Fruit fly (Drosophila melanogaster) whole organism, embryonic: ENCODE results near the gene Surf1.

Source experiments
- Abd-B ChIP-seq: fragments of 200-800 bp; sonication (Bioruptor generic); optimal IDR thresholded peaks from 2 replicates; lab custom pipeline; 2018; ENCODE audit warnings: missing biosample characterization, mild to moderate bottlenecking, missing genetic modification characterization, moderate library complexity
- Ada2b ChIP-seq: fragments of 200-800 bp; sonication (Bioruptor generic); IDR thresholded peaks from 2 replicates; pipeline ENCODE4 v1.3.6; 2022; ENCODE audit warnings: missing biosample characterization, missing genetic modification characterization
- Adf1 ChIP-seq: fragments of 200-800 bp; sonication (Bioruptor generic); IDR thresholded peaks from 2 replicates; pipeline ENCODE4 v1.3.6; 2022; ENCODE audit warnings: missing biosample characterization, missing genetic modification characterization
- B-H1 ChIP-seq: fragments of 200-800 bp; sonication (Bioruptor generic); IDR thresholded peaks from 3 replicates; pipeline ENCODE4 v1.3.6; 2022; ENCODE audit warnings: missing biosample characterization, missing genetic modification characterization
- Blimp-1 ChIP-seq: fragments of 200-800 bp; sonication (Bioruptor generic); optimal IDR thresholded peaks from 3 replicates; lab custom pipeline; 2018; ENCODE audit warnings: missing biosample characterization, missing genetic modification characterization, mild to moderate bottlenecking, moderate library complexity, missing genetic modification reagents
- CG10565 ChIP-seq: fragments of 200-800 bp; sonication (Bioruptor generic); optimal IDR thresholded peaks from 3 replicates; lab custom pipeline; 2016; ENCODE audit warnings: missing biosample characterization, mild to moderate bottlenecking, missing genetic modification characterization
- CG10959 ChIP-seq: fragments of 200-800 bp; sonication (Bioruptor generic); IDR thresholded peaks from 2 replicates; pipeline ENCODE4 v1.3.6; 2022; ENCODE audit warnings: missing biosample characterization, missing genetic modification characterization
- CG11504 ChIP-seq: fragments of 200-800 bp; sonication (Bioruptor generic); optimal IDR thresholded peaks from 3 replicates; lab custom pipeline; 2019; ENCODE audit warnings: missing biosample characterization, mild to moderate bottlenecking, missing genetic modification characterization, moderate library complexity
- CG12155 ChIP-seq: fragments of 200-800 bp; sonication (Bioruptor generic); optimal IDR thresholded peaks from 3 replicates; lab custom pipeline; 2016; ENCODE audit warnings: missing biosample characterization, missing genetic modification characterization
- CG15479 ChIP-seq: fragments of 200-800 bp; sonication (Bioruptor generic); optimal IDR thresholded peaks from 3 replicates; lab custom pipeline; 2019; ENCODE audit warnings: missing biosample characterization, mild to moderate bottlenecking, missing genetic modification characterization, moderate library complexity
- CG2678 ChIP-seq: fragments of 200-800 bp; sonication (Bioruptor generic); optimal IDR thresholded peaks from 3 replicates; lab custom pipeline; 2019; ENCODE audit warnings: missing biosample characterization, mild to moderate bottlenecking, missing genetic modification characterization, moderate library complexity
- CG33557 ChIP-seq: fragments of 200-800 bp; sonication (Bioruptor generic); optimal IDR thresholded peaks from 2 replicates; lab custom pipeline; 2019; ENCODE audit warnings: missing biosample characterization, mild to moderate bottlenecking, missing genetic modification characterization, moderate library complexity
- CG4360 ChIP-seq: fragments of 200-800 bp; sonication (Bioruptor generic); IDR thresholded peaks from 2 replicates; pipeline ENCODE4 v1.3.6; 2022; ENCODE audit warnings: missing biosample characterization, missing genetic modification characterization
- CG5953 ChIP-seq: fragments of 200-800 bp; sonication (Bioruptor generic); IDR thresholded peaks from 2 replicates; pipeline ENCODE4 v1.3.6; 2022; ENCODE audit warnings: missing biosample characterization, missing genetic modification characterization
- D19B ChIP-seq: fragments of 200-800 bp; sonication (Bioruptor generic); optimal IDR thresholded peaks from 2 replicates; lab custom pipeline; 2017; ENCODE audit warnings: missing biosample characterization, mild to moderate bottlenecking, missing genetic modification characterization
- Dek ChIP-seq: fragments of 200-800 bp; sonication (Bioruptor generic); optimal IDR thresholded peaks from 3 replicates; lab custom pipeline; 2019; ENCODE audit warnings: missing biosample characterization, mild to moderate bottlenecking, missing genetic modification characterization, moderate library complexity
- Dip2 ChIP-seq: fragments of 200-800 bp; sonication (Bioruptor generic); IDR thresholded peaks from 2 replicates; pipeline ENCODE4 v1.3.6; 2022; ENCODE audit warnings: missing biosample characterization, missing genetic modification characterization
- Dref ChIP-seq: fragments of 200-800 bp; sonication (Bioruptor generic); IDR thresholded peaks from 2 replicates; pipeline ENCODE4 v1.3.6; 2022; ENCODE audit warnings: missing biosample characterization, missing genetic modification characterization
- Drgx ChIP-seq: fragments of 200-800 bp; sonication (Bioruptor generic); IDR thresholded peaks from 2 replicates; pipeline ENCODE4 v1.3.6; 2022; ENCODE audit warnings: missing biosample characterization, missing genetic modification characterization
- Gug ChIP-seq: fragments of 200-800 bp; sonication (Bioruptor generic); IDR thresholded peaks from 4 replicates; pipeline ENCODE4 v1.3.6; 2022; ENCODE audit warnings: missing biosample characterization, missing genetic modification characterization
- Hr39 ChIP-seq: fragments of >200 bp; optimal IDR thresholded peaks from 2 replicates; lab custom pipeline; 2017
- Hr51 ChIP-seq, 2 experiments: fragments of 200-800 bp; sonication (Bioruptor generic); optimal IDR thresholded peaks; 2 replicates in 1 of 2; 3 replicates in 1 of 2; lab custom pipeline; 2016 to 2018; ENCODE audit warnings: missing biosample characterization in 2 of 2, missing genetic modification characterization in 2 of 2, mild to moderate bottlenecking in 1 of 2, moderate library complexity in 1 of 2
- Hsf ChIP-seq: fragments of 200-800 bp; sonication (Bioruptor generic); optimal IDR thresholded peaks from 3 replicates; lab custom pipeline; 2016; ENCODE audit warnings: missing biosample characterization, missing genetic modification characterization
- Max ChIP-seq: fragments of 200-800 bp; sonication (Bioruptor generic); optimal IDR thresholded peaks from 2 replicates; lab custom pipeline; 2016; ENCODE audit warnings: missing biosample characterization, mild to moderate bottlenecking, missing genetic modification characterization
- Med ChIP-seq: fragments of 200-800 bp; sonication (Bioruptor generic); peaks from one replicate; lab custom pipeline; 2016; ENCODE audit warnings: missing biosample characterization, missing genetic modification characterization, mild to moderate bottlenecking, inconsistent platforms, moderate library complexity
- NFAT ChIP-seq: fragments of 200-800 bp; sonication (Bioruptor generic); IDR thresholded peaks from 2 replicates; pipeline ENCODE4 v1.3.6; 2022; ENCODE audit warnings: missing biosample characterization, missing genetic modification characterization
- Nf-YB ChIP-seq: fragments of 200-800 bp; sonication (Bioruptor generic); optimal IDR thresholded peaks from 3 replicates; lab custom pipeline; 2019; ENCODE audit warnings: missing biosample characterization, mild to moderate bottlenecking, missing genetic modification characterization, moderate library complexity
- Oli ChIP-seq: fragments of 200-800 bp; sonication (Bioruptor generic); optimal IDR thresholded peaks from 2 replicates; lab custom pipeline; 2018; ENCODE audit warnings: missing biosample characterization, mild to moderate bottlenecking, missing genetic modification characterization, moderate library complexity
- Rfx ChIP-seq: fragments of 200-800 bp; sonication (Bioruptor generic); IDR thresholded peaks from 2 replicates; pipeline ENCODE4 v1.3.6; 2022; ENCODE audit warnings: missing biosample characterization, missing genetic modification characterization
- Sox102F ChIP-seq: fragments of 200-800 bp; sonication (Bioruptor generic); optimal IDR thresholded peaks from 2 replicates; lab custom pipeline; 2018; ENCODE audit warnings: missing biosample characterization, mild to moderate bottlenecking, missing genetic modification characterization, moderate library complexity
- bab2 ChIP-seq: fragments of 200-800 bp; sonication (Bioruptor generic); optimal IDR thresholded peaks from 2 replicates; lab custom pipeline; 2016; ENCODE audit warnings: missing biosample characterization, missing genetic modification characterization
- bowl ChIP-seq: fragments of 200-800 bp; sonication (Bioruptor generic); IDR thresholded peaks from 2 replicates; pipeline ENCODE4 v1.3.6; 2022; ENCODE audit warnings: missing biosample characterization, missing genetic modification characterization
- bsh ChIP-seq, 2 experiments: fragments of 200-800 bp; sonication (Bioruptor generic); optimal IDR thresholded peaks; 2 replicates each; lab custom pipeline; 2017 to 2018; ENCODE audit warnings: mild to moderate bottlenecking in 2 of 2, missing biosample characterization in 2 of 2, missing genetic modification characterization in 2 of 2, moderate library complexity in 1 of 2
- chm ChIP-seq: fragments of 200-800 bp; sonication (Bioruptor generic); IDR thresholded peaks from 2 replicates; pipeline ENCODE4 v1.3.6; 2022; ENCODE audit warnings: missing biosample characterization, missing genetic modification characterization
- ci ChIP-seq: fragments of 200-800 bp; sonication (Bioruptor generic); IDR thresholded peaks from 3 replicates; pipeline ENCODE4 v1.3.6; 2022; ENCODE audit warnings: missing biosample characterization, missing genetic modification characterization
- crol ChIP-seq: fragments of 200-800 bp; sonication (Bioruptor generic); IDR thresholded peaks from 2 replicates; pipeline ENCODE4 v1.3.6; 2022; ENCODE audit warnings: missing biosample characterization, missing genetic modification characterization
- dmrt99B ChIP-seq: fragments of 200-800 bp; sonication (Bioruptor generic); optimal IDR thresholded peaks from 2 replicates; lab custom pipeline; 2018; ENCODE audit warnings: missing biosample characterization, mild to moderate bottlenecking, missing genetic modification characterization, moderate library complexity
- ems ChIP-seq: fragments of 200-800 bp; sonication (Bioruptor generic); optimal IDR thresholded peaks from 3 replicates; lab custom pipeline; 2016; ENCODE audit warnings: missing biosample characterization, missing genetic modification characterization
- esg ChIP-seq: fragments of 200-800 bp; sonication (Bioruptor generic); conservative IDR thresholded peaks from 2 replicates; pipeline ENCODE4 v1.3.6; 2022; ENCODE audit warnings: missing biosample characterization, missing genetic modification characterization
- ftz-f1 ChIP-seq: fragments of 200-800 bp; sonication (Bioruptor generic); optimal IDR thresholded peaks from 2 replicates; lab custom pipeline; 2016; ENCODE audit warnings: missing biosample characterization, missing genetic modification characterization
- gce ChIP-seq: fragments of 200-800 bp; sonication (Bioruptor generic); IDR thresholded peaks from 3 replicates; pipeline ENCODE4 v1.3.6; 2022; ENCODE audit warnings: missing biosample characterization, missing genetic modification characterization
- gem ChIP-seq: fragments of 200-800 bp; sonication (Bioruptor generic); optimal IDR thresholded peaks from 2 replicates; lab custom pipeline; 2019; ENCODE audit warnings: missing biosample characterization, mild to moderate bottlenecking, missing genetic modification characterization, moderate library complexity
- kay ChIP-seq: fragments of 200-800 bp; sonication (Bioruptor generic); optimal IDR thresholded peaks from 2 replicates; lab custom pipeline; 2016; ENCODE audit warnings: missing biosample characterization, missing genetic modification characterization
- lola ChIP-seq, 3 experiments: fragments of >200 bp in 2 of 3; fragments of 200-800 bp in 1 of 3; sonication (Bioruptor generic) in 1 of 3; optimal IDR thresholded peaks; 2 replicates each; lab custom pipeline; 2017 to 2019; ENCODE audit warnings: missing biosample characterization in 3 of 3, missing genetic modification characterization in 3 of 3, mild to moderate bottlenecking in 1 of 3, moderate library complexity in 1 of 3
- nerfin-2 ChIP-seq: fragments of 200-800 bp; sonication (Bioruptor generic); IDR thresholded peaks from 2 replicates; pipeline ENCODE4 v1.3.6; 2022; ENCODE audit warnings: missing biosample characterization, missing genetic modification characterization; ENCODE audit not compliant: partially characterized antibody
- oc ChIP-seq: fragments of 200-800 bp; sonication (Bioruptor generic); optimal IDR thresholded peaks from 2 replicates; lab custom pipeline; 2018; ENCODE audit warnings: missing biosample characterization, mild to moderate bottlenecking, missing genetic modification characterization, moderate library complexity
- peb ChIP-seq: fragments of 200-800 bp; sonication (Bioruptor generic); IDR thresholded peaks from 2 replicates; pipeline ENCODE4 v1.3.6; 2022; ENCODE audit warnings: missing biosample characterization, missing genetic modification characterization
- sens ChIP-seq: fragments of 200-800 bp; sonication (Bioruptor generic); peaks from one replicate; lab custom pipeline; 2016; ENCODE audit warnings: missing biosample characterization, missing genetic modification characterization
- sr ChIP-seq: fragments of 200-800 bp; sonication (Bioruptor generic); IDR thresholded peaks from 3 replicates; pipeline ENCODE4 v1.3.6; 2022; ENCODE audit warnings: missing biosample characterization, missing genetic modification characterization
- stwl ChIP-seq: fragments of 200-800 bp; sonication (Bioruptor generic); optimal IDR thresholded peaks from 3 replicates; lab custom pipeline; 2018; ENCODE audit warnings: missing biosample characterization, mild to moderate bottlenecking, missing genetic modification characterization, moderate library complexity
- usp ChIP-seq: fragments of >200 bp; optimal IDR thresholded peaks from 2 replicates; lab custom pipeline; 2017; ENCODE audit warnings: missing biosample characterization, missing genetic modification characterization
- wek ChIP-seq: fragments of 200-800 bp; sonication (Bioruptor generic); optimal IDR thresholded peaks from 3 replicates; lab custom pipeline; 2018; ENCODE audit warnings: missing biosample characterization, mild to moderate bottlenecking, missing genetic modification characterization, moderate library complexity

Gene Surf1

dm6 chr3L:7003132-7003531 is 45.0 kb downstream of the Surf1 start (continued):
- TF ChIP-seq CG11504 (tag; lab: Kevin White, UChicago) (peak; percentile 21), Nf-YB (GFP tag; lab: Kevin White, UChicago) (no peak), Drgx (peak; percentile 24; the same call in 1 of the 2 replicates), ems (GFP tag; lab: Kevin White, UChicago) (no peak), D19B (GFP tag; lab: Kevin White, UChicago) (no peak), Hr51 (GFP tag; optimal IDR thresholded peaks at IDR 0.05; lab: Kevin White, UChicago) (peak in 1 of 2 experiments; percentile 39), oc (tag; lab: Kevin White, UChicago) (no peak), Dip2 (no peak), Gug (GFP tag; lab: Robert Waterston, UW) (no peak), CG2678 (tag; lab: Kevin White, UChicago) (peak; percentile 3), CG4360 (GFP tag; lab: Robert Waterston, UW) (no peak), Max (no peak), Med (GFP tag; lab: Kevin White, UChicago) (peak; percentile 19), dmrt99B (peak; percentile 26)

- TF ChIP-seq nerfin-2 (GFP tag; lab: Robert Waterston, UW) (no peak), ci (GFP tag; lab: Robert Waterston, UW) (no peak), chm (GFP tag; lab: Robert Waterston, UW) (no peak), Sox102F (GFP tag; lab: Kevin White, UChicago) (peak; percentile 51), sr (no peak), ftz-f1 (no peak), CG10959 (GFP tag; lab: Robert Waterston, UW) (no peak), CG33557 (no peak), Oli (tag; lab: Kevin White, UChicago) (peak; percentile 4), Hr39 (no peak), CG10565 (no peak), kay (GFP tag; lab: Kevin White, UChicago) (no peak), NFAT (GFP tag; lab: Robert Waterston, UW) (no peak), peb (GFP tag; lab: Robert Waterston, UW) (no peak), usp (GFP tag; lab: Kevin White, UChicago) (no peak), crol (GFP tag; lab: Robert Waterston, UW) (no peak), Dref (GFP tag; lab: Robert Waterston, UW) (no peak), Blimp-1 (GFP tag; lab: Kevin White, UChicago) (peak; percentile 42), wek (GFP tag; lab: Kevin White, UChicago) (no peak), Hr51 (GFP tag; optimal IDR thresholded peaks at IDR 0.05; lab: Kevin White, UChicago) (peak in 1 of 2 experiments; percentile 6), sens (GFP tag; lab: Kevin White, UChicago) (no peak), gce (no peak), gem (peak; percentile 30), stwl (tag; lab: Kevin White, UChicago) (no peak), bowl (no peak), bsh (GFP tag; optimal IDR thresholded peaks at IDR 0.05; lab: Kevin White, UChicago) (peak in 1 of 2 experiments; percentile 25), bab2 (GFP tag; lab: Kevin White, UChicago) (no peak)
These were observed 48.3 kb downstream of the Surf1 start for dm6 chr3L:7006421-7006820.

dm6 chr3L:7008351-7008750 is 50.2 kb downstream of the Surf1 start:
- TF ChIP-seq CG5953 (GFP tag; lab: Robert Waterston, UW) (no peak), CG15479 (GFP tag; lab: Kevin White, UChicago) (no peak), Ada2b (GFP tag; lab: Robert Waterston, UW) (peak; percentile 70), CG12155 (GFP tag; lab: Kevin White, UChicago) (peak; percentile 56), esg (peak; percentile 73), Adf1 (GFP tag; lab: Robert Waterston, UW) (no peak), Hsf (GFP tag; lab: Kevin White, UChicago) (peak; percentile 71), lola (GFP tag; optimal IDR thresholded peaks at IDR 0.05; lab: Kevin White, UChicago) (peak in 1 of 3 experiments; percentile 88), Dek (peak; percentile 65), Rfx (GFP tag; lab: Robert Waterston, UW) (peak; percentile 63), B-H1 (peak; percentile 50; the same call in 2 of the 3 replicates), Abd-B (GFP tag; lab: Kevin White, UChicago) (peak; percentile 90)
